Worm (Caenorhabditis elegans) whole organism, L4/young adult: ENCODE data around the gene fmo-3.
A peak's percentile ranks its signal among the peaks of the same experiment; 100 is the strongest.

Experiments
- W03F9.2 ChIP-seq: fragments of 150-350 bp; optimal IDR thresholded peaks from 2 replicates; lab custom pipeline; 2014; ENCODE audit warnings: missing biosample characterization, missing genetic modification characterization
- dao-5 ChIP-seq: sonication (generic microtip); optimal IDR thresholded peaks from 2 replicates; lab custom pipeline; 2016; ENCODE audit warnings: missing genotype, missing genetic modification characterization, moderate library complexity, missing compliant biosample characterization
- him-1 ChIP-seq: sonication (generic microtip); optimal IDR thresholded peaks from 2 replicates; lab custom pipeline; 2016; ENCODE audit warnings: missing genotype, missing genetic modification reagents, missing genetic modification characterization, missing compliant biosample characterization

The fmo-3 gene

DNA sequence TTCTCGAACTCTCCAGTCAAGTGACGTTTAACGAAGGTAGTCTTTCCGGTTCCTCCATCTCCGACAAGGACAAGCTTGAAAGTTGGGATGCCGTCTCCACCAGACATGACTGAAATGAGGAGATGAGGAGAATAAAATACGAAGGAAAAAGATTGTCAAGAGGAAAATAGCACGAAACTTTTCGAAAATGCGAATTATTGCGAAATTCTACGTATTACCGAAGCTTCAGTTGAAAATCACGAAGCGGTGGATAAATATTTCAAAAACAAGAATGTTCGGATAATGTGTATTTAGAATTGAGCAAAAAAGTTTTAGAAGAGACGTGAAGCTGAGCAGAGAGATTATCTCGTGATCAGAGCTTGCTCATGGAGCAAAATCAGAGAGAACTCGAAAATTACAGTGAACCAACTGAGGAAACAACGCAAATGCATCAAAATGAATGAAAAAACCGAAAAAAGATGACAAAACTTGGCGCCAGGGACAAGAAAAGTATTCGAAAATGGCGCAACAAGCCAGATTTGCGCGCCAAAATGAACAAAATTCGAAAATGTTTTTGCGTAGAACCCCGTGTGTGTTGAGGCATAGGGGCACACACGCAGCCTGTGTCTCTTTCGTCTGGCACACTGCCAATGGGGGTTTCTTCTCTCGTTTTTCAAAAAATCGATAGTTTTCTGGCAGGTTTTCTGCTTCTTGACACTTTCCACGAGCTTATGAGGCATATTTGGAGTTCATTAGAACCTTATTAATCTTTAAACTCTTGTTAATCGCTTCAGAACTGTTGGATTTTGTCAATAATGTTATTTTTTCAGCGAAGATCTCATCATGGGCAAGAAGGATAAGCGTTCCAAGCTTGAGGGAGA lies 53.4 kb downstream of the fmo-3 start, which contains the start of the genes ran-1 and dkc-1:
TSS of gene ran-1 (minus strand) at position 109 of the 860 bp plus-strand sequence.
TSS of gene dkc-1 (plus strand) at position 810 of the 860 bp plus-strand sequence.
- TF ChIP-seq W03F9.2 (tag; lab: Kevin White, UChicago) (peak; percentile 87), dao-5 (tag; lab: Kevin White, UChicago) (no peak), him-1 (no peak)
